Worm (Caenorhabditis elegans) whole organism, L4/young adult: ENCODE data around the gene nhr-11.

Experiments
- W03F9.2 ChIP-seq: fragments of 150-350 bp; optimal IDR thresholded peaks from 2 replicates; lab custom pipeline; 2014; ENCODE audit warnings: missing biosample characterization, missing genetic modification characterization
- dao-5 ChIP-seq: sonication (generic microtip); optimal IDR thresholded peaks from 2 replicates; lab custom pipeline; 2016; ENCODE audit warnings: missing genotype, missing genetic modification characterization, moderate library complexity, missing compliant biosample characterization

DNA sequence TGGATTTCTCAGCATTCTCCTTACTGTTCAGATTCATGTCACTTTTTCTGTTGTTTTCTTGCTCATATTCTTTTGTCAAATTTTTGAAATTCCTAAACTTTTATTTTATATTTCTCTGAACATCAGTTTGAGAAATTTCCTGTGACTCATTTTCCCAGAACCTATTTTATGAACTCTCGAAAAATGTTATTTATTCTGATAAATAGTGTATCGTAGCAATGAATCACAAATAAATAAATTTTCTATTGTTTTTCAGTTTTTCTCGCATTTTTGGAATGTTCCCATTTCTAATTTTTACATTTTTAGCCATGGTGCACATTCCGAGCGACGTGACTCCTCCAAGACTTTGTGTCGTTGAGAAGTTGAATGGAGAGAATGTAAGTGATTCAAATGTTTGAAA, 49.0 kb downstream of the nhr-11 start, which contains the start of gene nrfl-1:
- TF ChIP-seq W03F9.2 (tag; lab: Kevin White, UChicago) (no peak), dao-5 (tag; lab: Kevin White, UChicago) (no peak)
